Worm (Caenorhabditis elegans) whole organism, L4 larva: ENCODE data around the gene D1046.4.

Experiments
- F37D6.2 ChIP-seq: sonication (generic microtip); optimal IDR thresholded peaks from 2 replicates; lab custom pipeline; 2016; ENCODE audit warnings: mild to moderate bottlenecking, missing genetic modification characterization, missing compliant biosample characterization
- Y105C5A.15 ChIP-seq: fragments of 200-800 bp; sonication (Bioruptor generic); IDR thresholded peaks from 2 replicates; pipeline ENCODE4 v1.3.6; 2022; ENCODE audit warnings: missing genetic modification characterization, missing compliant biosample characterization
- Y5F2A.4 ChIP-seq: fragments of 200-800 bp; sonication (Bioruptor generic); optimal IDR thresholded peaks from 2 replicates; lab custom pipeline; 2018; ENCODE audit warnings: mild to moderate bottlenecking, missing genetic modification characterization, missing compliant biosample characterization
- ZK546.5 ChIP-seq, 2 experiments: sonication (generic microtip); optimal IDR thresholded peaks; 2 replicates each; lab custom pipeline; 2017; ENCODE audit warnings: missing biosample characterization in 2 of 2, missing genetic modification characterization in 2 of 2
- aha-1 ChIP-seq: fragments of 150-350 bp; peaks from one replicate; lab custom pipeline; 2014; ENCODE audit warnings: missing biosample characterization, missing genetic modification characterization
- ceh-20 ChIP-seq: fragments of 200-800 bp; sonication (Bioruptor generic); IDR thresholded peaks from 2 replicates; pipeline ENCODE4 v1.3.6; 2022; ENCODE audit warnings: missing genetic modification reagents, missing genetic modification characterization, missing compliant biosample characterization
- ceh-32 ChIP-seq: sonication (generic microtip); optimal IDR thresholded peaks from 2 replicates; lab custom pipeline; 2016; ENCODE audit warnings: mild to moderate bottlenecking, missing genetic modification characterization, missing compliant biosample characterization; ENCODE audit not compliant: poor library complexity
- ces-1 ChIP-seq: fragments of 150-350 bp; sonication (generic microtip); optimal IDR thresholded peaks from 4 replicates; lab custom pipeline; 2014; ENCODE audit warnings: missing biosample characterization, missing genetic modification reagents, missing genetic modification characterization
- cey-2 ChIP-seq: sonication (generic microtip); optimal IDR thresholded peaks from 3 replicates; lab custom pipeline; 2017; ENCODE audit warnings: missing genetic modification characterization, mild to moderate bottlenecking, missing compliant biosample characterization, antibody characterized with exemption, borderline replicate concordance; ENCODE audit not compliant: insufficient read depth
- ctbp-1 ChIP-seq: fragments of 200-800 bp; sonication (Bioruptor generic); IDR thresholded peaks from 2 replicates; pipeline ENCODE4 v1.3.6; 2022; ENCODE audit warnings: missing genetic modification reagents, missing genetic modification characterization, missing compliant biosample characterization
- daf-12 ChIP-seq: fragments of 150-350 bp; optimal IDR thresholded peaks from 2 replicates; lab custom pipeline; 2014; ENCODE audit warnings: missing biosample characterization, missing genetic modification reagents, missing genetic modification characterization
- dmd-6 ChIP-seq: fragments of 200-800 bp; sonication (Bioruptor generic); IDR thresholded peaks from 2 replicates; pipeline ENCODE4 v1.3.6; 2022; ENCODE audit warnings: missing genetic modification reagents, missing genetic modification characterization, missing compliant biosample characterization
- dmd-9 ChIP-seq: fragments of 200-800 bp; sonication (Bioruptor generic); IDR thresholded peaks from 2 replicates; pipeline ENCODE4 v1.3.6; 2022; ENCODE audit warnings: missing genetic modification reagents, missing genetic modification characterization, missing compliant biosample characterization
- egl-43 ChIP-seq: fragments of 200-800 bp; sonication (Bioruptor generic); IDR thresholded peaks from 2 replicates; pipeline ENCODE4 v1.3.6; 2022; ENCODE audit warnings: missing genetic modification reagents, missing genetic modification characterization, missing compliant biosample characterization
- fkh-10 ChIP-seq: fragments of 150-350 bp; optimal IDR thresholded peaks from 2 replicates; lab custom pipeline; 2014; ENCODE audit warnings: missing biosample characterization, missing genetic modification reagents, missing genetic modification characterization
- gei-8 ChIP-seq: fragments of 200-800 bp; sonication (Bioruptor generic); optimal IDR thresholded peaks from 2 replicates; lab custom pipeline; 2018; ENCODE audit warnings: mild to moderate bottlenecking, missing genetic modification characterization, missing compliant biosample characterization
- hlh-11 ChIP-seq: fragments of 200-800 bp; sonication (Bioruptor generic); optimal IDR thresholded peaks from 2 replicates; lab custom pipeline; 2018; ENCODE audit warnings: mild to moderate bottlenecking, missing genetic modification characterization, missing compliant biosample characterization
- hlh-30 ChIP-seq: sonication (generic microtip); optimal IDR thresholded peaks from 2 replicates; lab custom pipeline; 2017; ENCODE audit warnings: antibody characterized with exemption, mild to moderate bottlenecking, missing genetic modification characterization, missing compliant biosample characterization; ENCODE audit not compliant: insufficient read depth
- jun-1 ChIP-seq: fragments of 150-350 bp; optimal IDR thresholded peaks from 2 replicates; lab custom pipeline; 2014; ENCODE audit warnings: missing biosample characterization, missing genetic modification reagents, missing genetic modification characterization
- lim-7 ChIP-seq: fragments of 200-800 bp; sonication (Bioruptor generic); IDR thresholded peaks from 2 replicates; pipeline ENCODE4 v1.3.6; 2022; ENCODE audit warnings: missing genetic modification characterization, missing compliant biosample characterization
- lin-1 ChIP-seq: fragments of 200-800 bp; sonication (Bioruptor generic); IDR thresholded peaks from 2 replicates; pipeline ENCODE4 v1.3.6; 2022; ENCODE audit warnings: missing genetic modification reagents, missing genetic modification characterization, missing compliant biosample characterization
- lsy-2 ChIP-seq, 2 experiments: fragments of 150-350 bp in 1 of 2; sonication (generic microtip) in 1 of 2; optimal IDR thresholded peaks; 2 replicates each; lab custom pipeline; 2014 to 2017; ENCODE audit warnings: missing biosample characterization in 2 of 2, missing genetic modification characterization in 2 of 2
- madf-9 ChIP-seq: fragments of 200-800 bp; sonication (Bioruptor generic); conservative IDR thresholded peaks from 2 replicates; pipeline ENCODE4 v1.3.6; 2022; ENCODE audit warnings: missing genetic modification reagents, missing genetic modification characterization, missing compliant biosample characterization
- mdl-1 ChIP-seq, 2 experiments: fragments of 150-350 bp in 1 of 2; sonication (generic microtip) in 1 of 2; optimal IDR thresholded peaks; 2 replicates each; lab custom pipeline; 2014 to 2017; ENCODE audit warnings: missing biosample characterization in 2 of 2, missing genetic modification characterization in 2 of 2
- mdt-29 ChIP-seq: fragments of 200-800 bp; sonication (Bioruptor generic); IDR thresholded peaks from 2 replicates; pipeline ENCODE4 v1.3.6; 2022; ENCODE audit warnings: missing genetic modification reagents, missing genetic modification characterization, missing compliant biosample characterization
- mep-1 ChIP-seq: fragments of 150-350 bp; sonication (generic microtip); optimal IDR thresholded peaks from 3 replicates; lab custom pipeline; 2014; ENCODE audit warnings: missing biosample characterization, missing genetic modification characterization
- mxl-2 ChIP-seq: fragments of 200-800 bp; sonication (Bioruptor generic); conservative IDR thresholded peaks from 2 replicates; pipeline ENCODE4 v1.3.6; 2022; ENCODE audit warnings: missing genetic modification reagents, missing genetic modification characterization, missing compliant biosample characterization
- mxl-3 ChIP-seq: fragments of 200-800 bp; sonication (Bioruptor generic); optimal IDR thresholded peaks from 2 replicates; lab custom pipeline; 2018; ENCODE audit warnings: mild to moderate bottlenecking, missing genetic modification characterization, missing compliant biosample characterization
- nhr-10 ChIP-seq: fragments of 150-350 bp; optimal IDR thresholded peaks from 2 replicates; lab custom pipeline; 2014; ENCODE audit warnings: missing biosample characterization, missing genetic modification characterization
- nhr-25 ChIP-seq: sonication (generic microtip); optimal IDR thresholded peaks from 2 replicates; lab custom pipeline; 2017; ENCODE audit warnings: missing genetic modification characterization, mild to moderate bottlenecking, missing compliant biosample characterization, antibody characterized with exemption, moderate library complexity, borderline replicate concordance; ENCODE audit not compliant: insufficient read depth
- nhr-42 ChIP-seq: fragments of 200-800 bp; sonication (Bioruptor generic); IDR thresholded peaks from 2 replicates; pipeline ENCODE4 v1.3.6; 2022; ENCODE audit warnings: missing genetic modification characterization, missing compliant biosample characterization
- nhr-48 ChIP-seq: sonication (generic microtip); optimal IDR thresholded peaks from 2 replicates; lab custom pipeline; 2016; ENCODE audit warnings: mild to moderate bottlenecking, missing genetic modification characterization, missing compliant biosample characterization
- nhr-6 ChIP-seq: fragments of 150-350 bp; optimal IDR thresholded peaks from 2 replicates; lab custom pipeline; 2014; ENCODE audit warnings: missing biosample characterization, missing genetic modification characterization
- nhr-76 ChIP-seq: fragments of 150-350 bp; optimal IDR thresholded peaks from 2 replicates; lab custom pipeline; 2014; ENCODE audit warnings: missing biosample characterization, missing genetic modification characterization
- nhr-77 ChIP-seq: fragments of 150-350 bp; optimal IDR thresholded peaks from 2 replicates; lab custom pipeline; 2014; ENCODE audit warnings: missing biosample characterization, missing genetic modification characterization
- sdz-12 ChIP-seq: fragments of 200-800 bp; sonication (Bioruptor generic); optimal IDR thresholded peaks from 2 replicates; lab custom pipeline; 2018; ENCODE audit warnings: mild to moderate bottlenecking, missing genetic modification characterization, missing compliant biosample characterization
- set-16 ChIP-seq: fragments of 200-800 bp; sonication (Bioruptor generic); IDR thresholded peaks from 2 replicates; pipeline ENCODE4 v1.3.6; 2022; ENCODE audit warnings: missing genetic modification reagents, missing genetic modification characterization, missing compliant biosample characterization
- skn-1 ChIP-seq: fragments of 150-350 bp; optimal IDR thresholded peaks from 2 replicates; lab custom pipeline; 2014; ENCODE audit warnings: missing biosample characterization, missing genetic modification characterization
- snpc-1.2 ChIP-seq: fragments of 200-800 bp; sonication (Bioruptor generic); IDR thresholded peaks from 2 replicates; pipeline ENCODE4 v1.3.6; 2022; ENCODE audit warnings: missing genetic modification reagents, missing genetic modification characterization, missing compliant biosample characterization
- unc-39 ChIP-seq: sonication (generic microtip); optimal IDR thresholded peaks from 2 replicates; lab custom pipeline; 2017; ENCODE audit warnings: missing biosample characterization, missing genetic modification characterization
- unc-62 ChIP-seq, 3 experiments: fragments of 150-350 bp in 1 of 3; sonication (generic microtip); optimal IDR thresholded peaks in 2 of 3; peaks in 1 of 3; 1 replicate in 1 of 3; 2 replicates in 2 of 3; lab custom pipeline; 2014 to 2017; ENCODE audit warnings: missing biosample characterization in 3 of 3, missing genetic modification characterization in 3 of 3, missing genetic modification reagents in 3 of 3, missing genotype in 1 of 3
- vab-7 ChIP-seq: fragments of 200-800 bp; sonication (Bioruptor generic); IDR thresholded peaks from 2 replicates; pipeline ENCODE4 v1.3.6; 2022; ENCODE audit warnings: missing genetic modification reagents, missing genetic modification characterization, missing compliant biosample characterization
- zfp-3 ChIP-seq: fragments of 200-800 bp; sonication (Bioruptor generic); conservative IDR thresholded peaks from 2 replicates; pipeline ENCODE4 v1.3.6; 2022; ENCODE audit warnings: missing genetic modification reagents, missing genetic modification characterization, missing compliant biosample characterization
- zip-2 ChIP-seq: fragments of 150-350 bp; optimal IDR thresholded peaks from 2 replicates; lab custom pipeline; 2014; ENCODE audit warnings: missing biosample characterization, missing genetic modification characterization

The D1046.4 gene

ce11 chrIV:8927093-8927492 is 6.6 kb upstream of the D1046.4 start (continued):
- TF ChIP-seq jun-1 (tag; lab: Kevin White, UChicago) (peak; percentile 41), daf-12 (tag; lab: Kevin White, UChicago) (no peak), snpc-1.2 (GFP tag; lab: Robert Waterston, UW) (peak; percentile 88), nhr-77 (tag; lab: Kevin White, UChicago) (peak; percentile 26), fkh-10 (GFP tag; lab: Kevin White, UChicago) (no peak), gei-8 (GFP tag; lab: Kevin White, UChicago) (peak; percentile 88), zip-2 (tag; lab: Kevin White, UChicago) (peak; percentile 37), dmd-6 (GFP tag; lab: Robert Waterston, UW) (peak; percentile 69), skn-1 (tag; lab: Kevin White, UChicago) (no peak), mxl-3 (GFP tag; lab: Kevin White, UChicago) (peak; percentile 88), nhr-42 (GFP tag; lab: Robert Waterston, UW) (peak; percentile 77; the same call in 1 of the 2 replicates), mdt-29 (GFP tag; lab: Robert Waterston, UW) (0 out of 2 replicates have a peak, but pooled peaks have one; percentile 41), unc-39 (tag; lab: Kevin White, UChicago) (no peak), hlh-30 (tag; lab: Kevin White, UChicago) (peak; percentile 97), Y5F2A.4 (GFP tag; lab: Kevin White, UChicago) (peak; percentile 83), sdz-12 (peak; percentile 88), madf-9 (GFP tag; lab: Robert Waterston, UW) (peak; percentile 92), Y105C5A.15 (GFP tag; lab: Robert Waterston, UW) (0 out of 2 replicates have a peak, but pooled peaks have one; percentile 41), mxl-2 (GFP tag; lab: Robert Waterston, UW) (peak; percentile 72), set-16 (GFP tag; lab: Robert Waterston, UW) (peak; percentile 80; the same call in 1 of the 2 replicates), nhr-48 (tag; lab: Kevin White, UChicago) (peak; percentile 77), egl-43 (peak; percentile 97), nhr-76 (tag; lab: Kevin White, UChicago) (no peak), nhr-6 (peak; percentile 88), cey-2 (tag; lab: Kevin White, UChicago) (peak; percentile 60), nhr-10 (no peak), F37D6.2 (tag; lab: Kevin White, UChicago) (peak; percentile 59), ceh-32 (tag; lab: Kevin White, UChicago) (no peak)

ce11 chrIV:8929942-8930492 is 3.7 kb upstream of the D1046.4 start, which contains the start of the genes D1046.18 and slc-25A26:
TSS of gene D1046.18 (plus strand) at chrIV:8930242.
TSS of gene slc-25A26 (plus strand) at chrIV:8930442.
- TF ChIP-seq lim-7 (no peak), unc-62 (GFP tag; optimal IDR thresholded peaks at IDR 0.05 in 1 of 2; lab: Kevin White, UChicago) (peak in 1 of 2 experiments; percentile 38), unc-62 (tag; optimal IDR thresholded peaks at IDR 0.05; lab: Kevin White, UChicago) (no peak)

ce11 chrIV:8943430-8943829 is 9.8 kb downstream of the D1046.4 start:
- TF ChIP-seq ces-1 = peak; percentile 74
- TF ChIP-seq nhr-25 (tag; lab: Kevin White, UChicago) = no peak
- no peak; the same call in 1 of the 2 replicates for TF ChIP-seq ctbp-1 (GFP tag; lab: Robert Waterston, UW)
- no peak for TF ChIP-seq zfp-3 (GFP tag; lab: Robert Waterston, UW)

ce11 chrIV:8947146-8947545 is 13.5 kb downstream of the D1046.4 start:
- TF ChIP-seq lin-1 (GFP tag; lab: Robert Waterston, UW) = no peak
- TF ChIP-seq hlh-30 (tag; lab: Kevin White, UChicago) = peak; percentile 88
- no peak for TF ChIP-seq vab-7 (GFP tag; lab: Robert Waterston, UW)
- no peak for TF ChIP-seq ZK546.5 (tag; optimal IDR thresholded peaks at IDR 0.05; lab: Kevin White, UChicago)
- peak; percentile 47 for TF ChIP-seq mep-1 (tag; lab: Kevin White, UChicago)
- TF ChIP-seq lsy-2 (tag; optimal IDR thresholded peaks at IDR 0.05; lab: Kevin White, UChicago) = peak in 1 of 2 experiments; percentile 45
- peak in 1 of 2 experiments; percentile 72 for TF ChIP-seq mdl-1 (tag; optimal IDR thresholded peaks at IDR 0.05; lab: Kevin White, UChicago)
- 0 out of 2 replicates have a peak, but pooled peaks have one; percentile 11 for TF ChIP-seq ceh-20 (GFP tag; lab: Robert Waterston, UW)
- TF ChIP-seq unc-62 (GFP tag; optimal IDR thresholded peaks at IDR 0.05 in 1 of 2; lab: Kevin White, UChicago) = peak in 1 of 2 experiments; percentile 97
- TF ChIP-seq unc-62 (tag; optimal IDR thresholded peaks at IDR 0.05; lab: Kevin White, UChicago) = no peak
- TF ChIP-seq hlh-11 (tag; lab: Kevin White, UChicago) = peak; percentile 63
- no peak for TF ChIP-seq dmd-9
- TF ChIP-seq aha-1 (tag; lab: Kevin White, UChicago) = peak; percentile 75
